Fruit fly (Drosophila melanogaster) whole organism, embryonic: ENCODE data around the gene Edg78E.
A peak's percentile ranks its signal among the peaks of the same experiment; 100 is the strongest.

ENCODE experiments used
- Antp ChIP-seq: fragments of 200-800 bp; sonication (Bioruptor generic); optimal IDR thresholded peaks from 3 replicates; lab custom pipeline; 2016; ENCODE audit warnings: missing biosample characterization, missing genetic modification characterization
- B-H2 ChIP-seq: fragments of 200-800 bp; sonication (Bioruptor generic); optimal IDR thresholded peaks from 2 replicates; lab custom pipeline; 2018; ENCODE audit warnings: missing biosample characterization, mild to moderate bottlenecking, missing genetic modification characterization
- CG12659 ChIP-seq: fragments of 200-800 bp; sonication (Bioruptor generic); optimal IDR thresholded peaks from 3 replicates; lab custom pipeline; 2017; ENCODE audit warnings: mild to moderate bottlenecking, missing biosample characterization, missing genetic modification reagents, missing genetic modification characterization
- CG13287 ChIP-seq: fragments of 200-800 bp; sonication (Bioruptor generic); IDR thresholded peaks from 2 replicates; pipeline ENCODE4 v1.3.6; 2022; ENCODE audit warnings: missing biosample characterization, missing genetic modification characterization; ENCODE audit not compliant: partially characterized antibody
- CG13424 ChIP-seq: fragments of 200-800 bp; sonication (Bioruptor generic); optimal IDR thresholded peaks from 2 replicates; lab custom pipeline; 2019; ENCODE audit warnings: missing biosample characterization, mild to moderate bottlenecking, missing genetic modification characterization, moderate library complexity
- CG15073 ChIP-seq: fragments of 200-800 bp; sonication (Bioruptor generic); optimal IDR thresholded peaks from 2 replicates; lab custom pipeline; 2016; ENCODE audit warnings: missing biosample characterization, missing genetic modification characterization
- CG15479 ChIP-seq: fragments of 200-800 bp; sonication (Bioruptor generic); optimal IDR thresholded peaks from 3 replicates; lab custom pipeline; 2019; ENCODE audit warnings: missing biosample characterization, mild to moderate bottlenecking, missing genetic modification characterization, moderate library complexity
- CG16863 ChIP-seq: fragments of 200-800 bp; sonication (Bioruptor generic); optimal IDR thresholded peaks from 3 replicates; lab custom pipeline; 2016; ENCODE audit warnings: missing biosample characterization, missing genetic modification characterization
- CG18011 ChIP-seq: fragments of 200-800 bp; sonication (Bioruptor generic); optimal IDR thresholded peaks from 2 replicates; lab custom pipeline; 2017; ENCODE audit warnings: missing biosample characterization, missing genetic modification characterization, mild to moderate bottlenecking, moderate library complexity, missing genotype
- CG18476 ChIP-seq: fragments of 200-800 bp; sonication (Bioruptor generic); optimal IDR thresholded peaks from 2 replicates; lab custom pipeline; 2016; ENCODE audit warnings: missing biosample characterization, mild to moderate bottlenecking, missing genetic modification characterization
- CG3847 ChIP-seq: fragments of 200-800 bp; sonication (Bioruptor generic); IDR thresholded peaks from 2 replicates; pipeline ENCODE4 v1.3.6; 2022; ENCODE audit warnings: missing biosample characterization, missing genetic modification characterization
- CG6272 ChIP-seq: fragments of 200-800 bp; sonication (Bioruptor generic); IDR thresholded peaks from 2 replicates; pipeline ENCODE4 v1.3.6; 2022; ENCODE audit warnings: missing biosample characterization, missing genetic modification characterization
- CG7963 ChIP-seq: fragments of 200-800 bp; sonication (Bioruptor generic); IDR thresholded peaks from 3 replicates; pipeline ENCODE4 v1.3.6; 2022; ENCODE audit warnings: missing biosample characterization, missing genetic modification characterization; ENCODE audit not compliant: partially characterized antibody
- CG9727 ChIP-seq: fragments of 200-800 bp; sonication (Bioruptor generic); optimal IDR thresholded peaks from 3 replicates; lab custom pipeline; 2017; ENCODE audit warnings: missing biosample characterization, mild to moderate bottlenecking, missing genetic modification characterization
- CHES-1-like ChIP-seq: fragments of 200-800 bp; sonication (Bioruptor generic); optimal IDR thresholded peaks from 2 replicates; lab custom pipeline; 2016; ENCODE audit warnings: missing biosample characterization, missing genetic modification characterization
- Deaf1 ChIP-seq: fragments of 200-800 bp; optimal IDR thresholded peaks from 3 replicates; lab custom pipeline; 2019; ENCODE audit warnings: missing biosample characterization, mild to moderate bottlenecking, missing genetic modification characterization, moderate library complexity
- Dip2 ChIP-seq: fragments of 200-800 bp; sonication (Bioruptor generic); IDR thresholded peaks from 2 replicates; pipeline ENCODE4 v1.3.6; 2022; ENCODE audit warnings: missing biosample characterization, missing genetic modification characterization
- Ets65A ChIP-seq: fragments of 200-800 bp; sonication (Bioruptor generic); peaks from one replicate; lab custom pipeline; 2016; ENCODE audit warnings: missing biosample characterization, missing genetic modification characterization
- Fer3 ChIP-seq: fragments of 200-800 bp; sonication (Bioruptor generic); optimal IDR thresholded peaks from 2 replicates; lab custom pipeline; 2018; ENCODE audit warnings: missing biosample characterization, mild to moderate bottlenecking, missing genetic modification characterization, moderate library complexity
- Hr39 ChIP-seq: fragments of >200 bp; optimal IDR thresholded peaks from 2 replicates; lab custom pipeline; 2017
- MESR4 ChIP-seq: fragments of 200-800 bp; sonication (Bioruptor generic); optimal IDR thresholded peaks from 2 replicates; lab custom pipeline; 2018; ENCODE audit warnings: missing biosample characterization, mild to moderate bottlenecking, missing genetic modification characterization, moderate library complexity
- Mad ChIP-seq: fragments of 200-800 bp; sonication (Bioruptor generic); optimal IDR thresholded peaks from 2 replicates; lab custom pipeline; 2016; ENCODE audit warnings: missing biosample characterization, missing genetic modification characterization
- ara ChIP-seq: fragments of 200-800 bp; sonication (Bioruptor generic); IDR thresholded peaks from 2 replicates; pipeline ENCODE4 v1.3.6; 2022; ENCODE audit warnings: missing biosample characterization, missing genetic modification characterization
- ash1 ChIP-seq: fragments of 200-800 bp; sonication (Bioruptor generic); optimal IDR thresholded peaks from 2 replicates; lab custom pipeline; 2018; ENCODE audit warnings: missing biosample characterization, mild to moderate bottlenecking, missing genetic modification characterization
- bigmax ChIP-seq: fragments of 200-800 bp; sonication (Bioruptor generic); optimal IDR thresholded peaks from 2 replicates; lab custom pipeline; 2018; ENCODE audit warnings: missing biosample characterization, mild to moderate bottlenecking, missing genetic modification characterization
- cato ChIP-seq: fragments of 200-800 bp; sonication (Bioruptor generic); optimal IDR thresholded peaks from 2 replicates; lab custom pipeline; 2016; ENCODE audit warnings: missing biosample characterization, missing genetic modification characterization, borderline replicate concordance
- disco-r ChIP-seq: fragments of 200-800 bp; sonication (Bioruptor generic); optimal IDR thresholded peaks from 2 replicates; lab custom pipeline; 2016; ENCODE audit warnings: missing biosample characterization, missing genetic modification characterization
- eyg ChIP-seq: fragments of 200-800 bp; sonication (Bioruptor generic); optimal IDR thresholded peaks from 3 replicates; lab custom pipeline; 2016; ENCODE audit warnings: missing biosample characterization, missing genetic modification characterization
- ftz-f1 ChIP-seq: fragments of 200-800 bp; sonication (Bioruptor generic); optimal IDR thresholded peaks from 2 replicates; lab custom pipeline; 2016; ENCODE audit warnings: missing biosample characterization, missing genetic modification characterization
- gcm2 ChIP-seq: fragments of 200-800 bp; sonication (Bioruptor generic); optimal IDR thresholded peaks from 2 replicates; lab custom pipeline; 2016; ENCODE audit warnings: missing biosample characterization, missing genetic modification characterization
- kay ChIP-seq: fragments of 200-800 bp; sonication (Bioruptor generic); optimal IDR thresholded peaks from 2 replicates; lab custom pipeline; 2016; ENCODE audit warnings: missing biosample characterization, missing genetic modification characterization
- lab ChIP-seq: fragments of 200-800 bp; sonication (Bioruptor generic); optimal IDR thresholded peaks from 3 replicates; lab custom pipeline; 2017; ENCODE audit warnings: missing biosample characterization, missing genetic modification characterization, mild to moderate bottlenecking, moderate library complexity, missing genetic modification reagents
- lmd ChIP-seq: fragments of 200-800 bp; sonication (Bioruptor generic); IDR thresholded peaks from 2 replicates; pipeline ENCODE4 v1.3.6; 2022; ENCODE audit warnings: missing biosample characterization, missing genetic modification characterization
- lola ChIP-seq, 3 experiments: fragments of >200 bp in 2 of 3; fragments of 200-800 bp in 1 of 3; sonication (Bioruptor generic) in 1 of 3; optimal IDR thresholded peaks; 2 replicates each; lab custom pipeline; 2017 to 2019; ENCODE audit warnings: missing biosample characterization in 3 of 3, missing genetic modification characterization in 3 of 3, mild to moderate bottlenecking in 1 of 3, moderate library complexity in 1 of 3
- lov ChIP-seq, 2 experiments: fragments of 200-800 bp in 1 of 2; fragments of >200 bp in 1 of 2; sonication (Bioruptor generic) in 1 of 2; IDR thresholded peaks in 1 of 2; optimal IDR thresholded peaks in 1 of 2; 2 replicates in 1 of 2; 3 replicates in 1 of 2; pipeline versions ENCODE4 v1.3.6 to Lab custom; 2017 to 2022; ENCODE audit warnings: missing biosample characterization in 1 of 2, missing genetic modification characterization in 1 of 2
- nerfin-2 ChIP-seq: fragments of 200-800 bp; sonication (Bioruptor generic); IDR thresholded peaks from 2 replicates; pipeline ENCODE4 v1.3.6; 2022; ENCODE audit warnings: missing biosample characterization, missing genetic modification characterization; ENCODE audit not compliant: partially characterized antibody
- onecut ChIP-seq: fragments of 200-800 bp; sonication (Bioruptor generic); IDR thresholded peaks from 2 replicates; pipeline ENCODE4 v1.3.6; 2022; ENCODE audit warnings: missing biosample characterization, missing genetic modification characterization
- pita ChIP-seq: fragments of 200-800 bp; sonication (Bioruptor generic); optimal IDR thresholded peaks from 2 replicates; lab custom pipeline; 2017; ENCODE audit warnings: missing biosample characterization, mild to moderate bottlenecking, missing genetic modification characterization
- pum ChIP-seq: fragments of 200-800 bp; sonication (Bioruptor generic); optimal IDR thresholded peaks from 2 replicates; lab custom pipeline; 2016; ENCODE audit warnings: missing biosample characterization, missing genetic modification characterization
- ranshi ChIP-seq: fragments of 200-800 bp; sonication (Bioruptor generic); IDR thresholded peaks from 2 replicates; pipeline ENCODE4 v1.3.6; 2022; ENCODE audit warnings: missing biosample characterization, missing genetic modification characterization
- slbo ChIP-seq: fragments of 200-800 bp; sonication (Bioruptor generic); IDR thresholded peaks from 2 replicates; pipeline ENCODE4 v1.3.6; 2022; ENCODE audit warnings: missing biosample characterization, missing genetic modification characterization
- sqz ChIP-seq: fragments of 200-800 bp; sonication (Bioruptor generic); optimal IDR thresholded peaks from 3 replicates; lab custom pipeline; 2018; ENCODE audit warnings: missing biosample characterization, mild to moderate bottlenecking, missing genetic modification characterization
- sr ChIP-seq: fragments of 200-800 bp; sonication (Bioruptor generic); IDR thresholded peaks from 3 replicates; pipeline ENCODE4 v1.3.6; 2022; ENCODE audit warnings: missing biosample characterization, missing genetic modification characterization
- tx ChIP-seq: fragments of 200-800 bp; sonication (Bioruptor generic); optimal IDR thresholded peaks from 2 replicates; lab custom pipeline; 2016; ENCODE audit warnings: missing biosample characterization, missing genetic modification characterization
- vfl ChIP-seq: fragments of 200-800 bp; sonication (Bioruptor generic); optimal IDR thresholded peaks from 2 replicates; lab custom pipeline; 2016; ENCODE audit warnings: missing biosample characterization, missing genetic modification characterization
- yki ChIP-seq: fragments of >200 bp; optimal IDR thresholded peaks from 3 replicates; lab custom pipeline; 2018
- zfh1 ChIP-seq: fragments of 200-800 bp; sonication (Bioruptor generic); IDR thresholded peaks from 3 replicates; pipeline ENCODE4 v1.3.6; 2022; ENCODE audit warnings: missing biosample characterization, missing genetic modification characterization
- zfh2 ChIP-seq: fragments of 200-800 bp; sonication (Bioruptor generic); optimal IDR thresholded peaks from 2 replicates; lab custom pipeline; 2016; ENCODE audit warnings: missing biosample characterization, missing genetic modification characterization

Gene Edg78E

dm6 chr3L:21276296-21277257, 21.0 kb downstream of the Edg78E start (continued):
- peak; percentile 57 for TF ChIP-seq CG16863 (GFP tag; lab: Kevin White, UChicago)
- peak; percentile 44 for TF ChIP-seq Fer3 (tag; lab: Kevin White, UChicago)
- peak; percentile 42; the same call in 1 of the 2 replicates for TF ChIP-seq CG3847 (GFP tag; lab: Robert Waterston, UW)
- TF ChIP-seq yki, result no peak
- TF ChIP-seq B-H2 (GFP tag; lab: Kevin White, UChicago), result no peak
- no peak for TF ChIP-seq Hr39 (lab: Kevin White, UChicago)
- no peak for TF ChIP-seq Mad (GFP tag; lab: Kevin White, UChicago)
- no peak for TF ChIP-seq sr
- 0 out of 2 replicates have a peak, but pooled peaks have one; percentile 14 for TF ChIP-seq CG6272 (GFP tag; lab: Robert Waterston, UW)
- TF ChIP-seq ftz-f1, result no peak
- no peak for TF ChIP-seq pita (GFP tag; lab: Kevin White, UChicago)
- TF ChIP-seq zfh1 (GFP tag; lab: Robert Waterston, UW), result peak; percentile 34; the same call in 1 of the 3 replicates
- no peak for TF ChIP-seq bigmax (GFP tag; lab: Kevin White, UChicago)
- TF ChIP-seq zfh2 (GFP tag; lab: Kevin White, UChicago), result peak; percentile 54
- peak; percentile 52 for TF ChIP-seq lmd (GFP tag; lab: Robert Waterston, UW)
- no peak for TF ChIP-seq nerfin-2 (GFP tag; lab: Robert Waterston, UW)
- TF ChIP-seq CG15073 (GFP tag; lab: Kevin White, UChicago), result peak; percentile 3
- TF ChIP-seq lab (GFP tag; lab: Kevin White, UChicago), result peak; percentile 45
- 0 out of 2 replicates have a peak, but pooled peaks have one; percentile 5 for TF ChIP-seq onecut
- peak; percentile 90 for TF ChIP-seq Ets65A (GFP tag; lab: Kevin White, UChicago)
- TF ChIP-seq Deaf1 (tag; lab: Kevin White, UChicago), result peak; percentile 18
- TF ChIP-seq slbo, result peak; percentile 38
- peak; percentile 52 for TF ChIP-seq CG12659 (GFP tag; lab: Kevin White, UChicago)
- peak; percentile 66 for TF ChIP-seq CG18476
- no peak for TF ChIP-seq eyg (GFP tag; lab: Kevin White, UChicago)
- TF ChIP-seq Antp (GFP tag; lab: Kevin White, UChicago), result peak; percentile 52
- TF ChIP-seq CG7963, result no peak
- peak; percentile 26; the same call in 1 of the 2 replicates for TF ChIP-seq CG13287
- peak; percentile 29 for TF ChIP-seq sqz
- peak; percentile 55 for TF ChIP-seq pum (GFP tag; lab: Kevin White, UChicago)
- peak; percentile 19 for TF ChIP-seq gcm2
- TF ChIP-seq lov (optimal IDR thresholded peaks at IDR 0.05; lab: Kevin White, UChicago), result no peak
- peak; percentile 7; the same call in 1 of the 3 replicates for TF ChIP-seq lov (GFP tag; IDR thresholded peaks at IDR 0.05; lab: Robert Waterston, UW)
- peak; percentile 63 for TF ChIP-seq CG13424 (tag; lab: Kevin White, UChicago)
- TF ChIP-seq CG9727 (GFP tag; lab: Kevin White, UChicago), result peak; percentile 84
- no peak; the same call in 1 of the 2 replicates for TF ChIP-seq ara (GFP tag; lab: Robert Waterston, UW)
- no peak for TF ChIP-seq Dip2 (GFP tag; lab: Robert Waterston, UW)
- TF ChIP-seq MESR4 (GFP tag; lab: Kevin White, UChicago), result no peak
- peak; percentile 54 for TF ChIP-seq disco-r (GFP tag; lab: Kevin White, UChicago)
- TF ChIP-seq lola (GFP tag; optimal IDR thresholded peaks at IDR 0.05; lab: Kevin White, UChicago), result peak in 1 of 3 experiments; percentile 79
- TF ChIP-seq CHES-1-like (GFP tag; lab: Kevin White, UChicago), result peak; percentile 39
- peak; percentile 63 for TF ChIP-seq CG15479 (GFP tag; lab: Kevin White, UChicago)
- peak; percentile 2 for TF ChIP-seq CG18011 (GFP tag; lab: Kevin White, UChicago)
- TF ChIP-seq vfl (GFP tag; lab: Kevin White, UChicago), result peak; percentile 0
- TF ChIP-seq cato (GFP tag; lab: Kevin White, UChicago), result peak; percentile 31
- TF ChIP-seq ranshi (GFP tag; lab: Robert Waterston, UW), result no peak
- no peak for TF ChIP-seq ash1
- TF ChIP-seq kay (GFP tag; lab: Kevin White, UChicago), result peak; percentile 53
- TF ChIP-seq tx (GFP tag; lab: Kevin White, UChicago), result peak; percentile 43
